ENCODE assay signal across 1 fruit fly cellular context in the genomic region with DNA sequence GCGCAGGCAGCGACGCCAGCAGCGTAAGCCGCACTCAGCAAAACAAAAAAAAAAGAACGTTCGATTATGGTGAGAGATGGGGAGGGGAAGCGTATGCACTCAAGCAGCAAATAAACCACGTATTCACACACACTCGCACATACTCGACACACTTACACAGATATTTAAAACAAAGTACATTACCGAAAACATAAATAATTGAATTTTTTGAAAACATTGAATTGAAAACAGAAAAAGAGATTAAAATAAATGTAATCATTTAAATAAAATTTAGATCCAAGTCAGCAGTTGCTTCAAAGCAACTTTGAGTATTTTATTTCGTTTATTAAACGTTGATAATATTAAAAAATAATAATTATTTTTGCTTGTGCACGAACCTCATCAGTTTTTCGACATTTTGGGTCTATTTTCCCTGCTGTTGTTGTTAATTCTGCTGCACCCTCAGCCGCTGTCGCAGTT.
TF ChIP-seq lines count a peak whose summit lies in the region.

No protein-coding gene starts in this region.

TF ChIP-seq in whole organism, embryonic, 481 proteins besides CTCF, POLR2A, EP300 and RAD21 (continued from another document and continues in another):
- TF ChIP-seq CG2712 (tag; optimal IDR thresholded peaks at IDR 0.05; lab: Kevin White, UChicago) (peak; percentile 80), unc-4 (GFP tag; IDR thresholded peaks at IDR 0.05; lab: Robert Waterston, UW; ENCODE audit: partially characterized antibody) (no peak), prd (optimal IDR thresholded peaks at IDR 0.05; lab: Kevin White, UChicago) (no peak), prd (GFP tag; IDR thresholded peaks at IDR 0.05; lab: Robert Waterston, UW) (no peak; the same call in 2 of the 3 replicates), twi (tag; optimal IDR thresholded peaks at IDR 0.05; lab: Kevin White, UChicago) (peak; percentile 16), CG17568 (GFP tag; optimal IDR thresholded peaks at IDR 0.05; lab: Kevin White, UChicago) (peak; percentile 27), B-H1 (GFP tag; IDR thresholded peaks at IDR 0.05; lab: Robert Waterston, UW) (no peak), CG5245 (GFP tag; optimal IDR thresholded peaks at IDR 0.05; lab: Kevin White, UChicago) (no peak), da (GFP tag; optimal IDR thresholded peaks at IDR 0.05; lab: Kevin White, UChicago) (no peak), Fer1 (GFP tag; optimal IDR thresholded peaks at IDR 0.05; lab: Kevin White, UChicago) (peak; percentile 71), Nf-YA (GFP tag; IDR thresholded peaks at IDR 0.05; lab: Robert Waterston, UW) (no peak), Sry-δ (GFP tag; optimal IDR thresholded peaks at IDR 0.05; lab: Kevin White, UChicago) (no peak), CG13624 (GFP tag; optimal IDR thresholded peaks at IDR 0.05; lab: Kevin White, UChicago) (no peak), bcd (GFP tag; optimal IDR thresholded peaks at IDR 0.05; lab: Kevin White, UChicago) (peak; percentile 53), CG10431 (GFP tag; optimal IDR thresholded peaks at IDR 0.05; lab: Kevin White, UChicago) (no peak), h (optimal IDR thresholded peaks at IDR 0.05; lab: Kevin White, UChicago) (no peak), phol (tag; optimal IDR thresholded peaks at IDR 0.05; lab: Kevin White, UChicago) (peak; percentile 74), Chrac-16 (GFP tag; optimal IDR thresholded peaks at IDR 0.05; lab: Kevin White, UChicago) (peak; percentile 35), sisA (GFP tag; IDR thresholded peaks at IDR 0.05; lab: Robert Waterston, UW) (no peak), TFAM (GFP tag; optimal IDR thresholded peaks at IDR 0.05; lab: Kevin White, UChicago) (no peak), Adf1 (GFP tag; IDR thresholded peaks at IDR 0.05; lab: Robert Waterston, UW) (no peak), CG15011 (GFP tag; optimal IDR thresholded peaks at IDR 0.05; lab: Kevin White, UChicago) (peak; percentile 29), CG6683 (GFP tag; optimal IDR thresholded peaks at IDR 0.05; lab: Kevin White, UChicago) (peak; percentile 53), CG10274 (GFP tag; optimal IDR thresholded peaks at IDR 0.05; lab: Kevin White, UChicago) (no peak), Mad (GFP tag; optimal IDR thresholded peaks at IDR 0.05; lab: Kevin White, UChicago) (no peak), MTF-1 (GFP tag; optimal IDR thresholded peaks at IDR 0.05; lab: Kevin White, UChicago; ENCODE audit: borderline replicate concordance) (no peak), aop (GFP tag; IDR thresholded peaks at IDR 0.05; lab: Robert Waterston, UW) (no peak), lbe (GFP tag; optimal IDR thresholded peaks at IDR 0.05; lab: Kevin White, UChicago) (peak; percentile 61), CG1647 (GFP tag; optimal IDR thresholded peaks at IDR 0.05; lab: Kevin White, UChicago) (no peak), gro (GFP tag; optimal IDR thresholded peaks at IDR 0.05; lab: Kevin White, UChicago) (no peak), z (GFP tag; IDR thresholded peaks at IDR 0.05; lab: Robert Waterston, UW) (0 out of 3 replicates have a peak, but pooled peaks have one; percentile 32), CHES-1-like (GFP tag; optimal IDR thresholded peaks at IDR 0.05; lab: Kevin White, UChicago) (no peak), CG8290 (GFP tag; optimal IDR thresholded peaks at IDR 0.05; lab: Kevin White, UChicago) (no peak), CG8290 (tag; optimal IDR thresholded peaks at IDR 0.05; lab: Kevin White, UChicago) (no peak), onecut (GFP tag; IDR thresholded peaks at IDR 0.05; lab: Robert Waterston, UW) (peak; percentile 10), E2f2 (GFP tag; IDR thresholded peaks at IDR 0.05; lab: Robert Waterston, UW) (no peak; the same call in 1 of the 2 replicates), CG4404 (GFP tag; IDR thresholded peaks at IDR 0.05; lab: Robert Waterston, UW) (no peak), CG11247 (GFP tag; IDR thresholded peaks at IDR 0.05; lab: Robert Waterston, UW) (no peak), CG17802 (tag; optimal IDR thresholded peaks at IDR 0.05; lab: Kevin White, UChicago) (peak; percentile 20), gsb (GFP tag; IDR thresholded peaks at IDR 0.05; lab: Robert Waterston, UW) (no peak), sim (GFP tag; IDR thresholded peaks at IDR 0.05; lab: Robert Waterston, UW) (no peak), gt (GFP tag; IDR thresholded peaks at IDR 0.05; lab: Robert Waterston, UW) (no peak), gem (tag; optimal IDR thresholded peaks at IDR 0.05; lab: Kevin White, UChicago) (peak; percentile 92), HLHmδ (GFP tag; optimal IDR thresholded peaks at IDR 0.05; lab: Kevin White, UChicago) (no peak), klu (GFP tag; IDR thresholded peaks at IDR 0.05; lab: Robert Waterston, UW) (no peak), tna (GFP tag; IDR thresholded peaks at IDR 0.05; lab: Robert Waterston, UW; ENCODE audit: partially characterized antibody) (no peak), gce (GFP tag; IDR thresholded peaks at IDR 0.05; lab: Robert Waterston, UW) (no peak), Dfd (GFP tag; optimal IDR thresholded peaks at IDR 0.05; lab: Kevin White, UChicago) (no peak), croc (GFP tag; conservative IDR thresholded peaks at IDR 0.05; lab: Robert Waterston, UW) (peak; percentile 18; the same call in 1 of the 3 replicates), tio (GFP tag; optimal IDR thresholded peaks at IDR 0.05; lab: Kevin White, UChicago) (peak; percentile 66), lov (optimal IDR thresholded peaks at IDR 0.05; lab: Kevin White, UChicago) (no peak), lov (GFP tag; IDR thresholded peaks at IDR 0.05; lab: Robert Waterston, UW) (no peak), Hsf (GFP tag; optimal IDR thresholded peaks at IDR 0.05; lab: Kevin White, UChicago) (peak; percentile 21), CG9727 (GFP tag; optimal IDR thresholded peaks at IDR 0.05; lab: Kevin White, UChicago) (peak; percentile 29), CG18011 (GFP tag; optimal IDR thresholded peaks at IDR 0.05; lab: Kevin White, UChicago) (peak; percentile 26), CG6813 (GFP tag; optimal IDR thresholded peaks at IDR 0.05; lab: Kevin White, UChicago) (peak; percentile 1), schlank (tag; optimal IDR thresholded peaks at IDR 0.05; lab: Kevin White, UChicago) (no peak), Jarid2 (GFP tag; optimal IDR thresholded peaks at IDR 0.05; lab: Kevin White, UChicago) (peak; percentile 32), Aef1 (GFP tag; IDR thresholded peaks at IDR 0.05; lab: Robert Waterston, UW) (no peak), peb (GFP tag; IDR thresholded peaks at IDR 0.05; lab: Robert Waterston, UW) (no peak), Mes4 (GFP tag; optimal IDR thresholded peaks at IDR 0.05; lab: Kevin White, UChicago) (no peak), CG7271 (tag; optimal IDR thresholded peaks at IDR 0.05; lab: Kevin White, UChicago) (no peak), Oli (tag; optimal IDR thresholded peaks at IDR 0.05; lab: Kevin White, UChicago) (peak; percentile 61), YL-1 (GFP tag; optimal IDR thresholded peaks at IDR 0.05; lab: Kevin White, UChicago) (peak; percentile 33), sc (optimal IDR thresholded peaks at IDR 0.05; lab: Kevin White, UChicago) (no peak), sc (GFP tag; optimal IDR thresholded peaks at IDR 0.05; lab: Kevin White, UChicago) (peak; percentile 19), CoRest (tag; optimal IDR thresholded peaks at IDR 0.05; lab: Kevin White, UChicago) (peak; percentile 70), CG9817 (tag; optimal IDR thresholded peaks at IDR 0.05; lab: Kevin White, UChicago) (peak; percentile 47), CG2202 (tag; optimal IDR thresholded peaks at IDR 0.05; lab: Kevin White, UChicago) (peak; percentile 22), CG6854 (GFP tag; optimal IDR thresholded peaks at IDR 0.05; lab: Kevin White, UChicago) (no peak), en (GFP tag; optimal IDR thresholded peaks at IDR 0.05; lab: Kevin White, UChicago) (no peak), dpn (GFP tag; optimal IDR thresholded peaks at IDR 0.05; lab: Kevin White, UChicago) (peak in 1 of 2 experiments; percentile 20), pnt (GFP tag; optimal IDR thresholded peaks at IDR 0.05; lab: Kevin White, UChicago) (no peak), wek (GFP tag; optimal IDR thresholded peaks at IDR 0.05; lab: Kevin White, UChicago) (no peak), grau (tag; optimal IDR thresholded peaks at IDR 0.05; lab: Kevin White, UChicago) (peak; percentile 73), Six4 (GFP tag; optimal IDR thresholded peaks at IDR 0.05; lab: Kevin White, UChicago) (no peak), CG17385 (GFP tag; optimal IDR thresholded peaks at IDR 0.05; lab: Kevin White, UChicago) (peak; percentile 70), stwl (tag; optimal IDR thresholded peaks at IDR 0.05; lab: Kevin White, UChicago) (no peak), kah (GFP tag; optimal IDR thresholded peaks at IDR 0.05; lab: Kevin White, UChicago) (no peak), Bdp1 (GFP tag; optimal IDR thresholded peaks at IDR 0.05; lab: Kevin White, UChicago) (no peak), CG3726 (GFP tag; IDR thresholded peaks at IDR 0.05; lab: Robert Waterston, UW) (no peak), ems (GFP tag; optimal IDR thresholded peaks at IDR 0.05; lab: Kevin White, UChicago) (no peak), CG3838 (GFP tag; optimal IDR thresholded peaks at IDR 0.05; lab: Kevin White, UChicago) (no peak), Meics (GFP tag; optimal IDR thresholded peaks at IDR 0.05; lab: Kevin White, UChicago) (peak; percentile 64), HHEX (GFP tag; optimal IDR thresholded peaks at IDR 0.05; lab: Kevin White, UChicago) (peak; percentile 44), D19B (GFP tag; optimal IDR thresholded peaks at IDR 0.05; lab: Kevin White, UChicago) (no peak), knrl (GFP tag; IDR thresholded peaks at IDR 0.05; lab: Robert Waterston, UW; ENCODE audit: partially characterized antibody) (no peak), Dbx (GFP tag; IDR thresholded peaks at IDR 0.05; lab: Robert Waterston, UW) (no peak), Neu2 (GFP tag; optimal IDR thresholded peaks at IDR 0.05; lab: Kevin White, UChicago; ENCODE audit: borderline replicate concordance) (no peak), CG17612 (GFP tag; IDR thresholded peaks at IDR 0.05; lab: Robert Waterston, UW) (no peak), CG10321 (GFP tag; IDR thresholded peaks at IDR 0.05; lab: Robert Waterston, UW) (no peak), cg (GFP tag; optimal IDR thresholded peaks at IDR 0.05; lab: Kevin White, UChicago) (peak; percentile 12), Hr39 (optimal IDR thresholded peaks at IDR 0.05; lab: Kevin White, UChicago) (no peak), tll (GFP tag; optimal IDR thresholded peaks at IDR 0.05; lab: Kevin White, UChicago) (no peak), ara (GFP tag; IDR thresholded peaks at IDR 0.05; lab: Robert Waterston, UW) (no peak), CG11085 (GFP tag; IDR thresholded peaks at IDR 0.05; lab: Robert Waterston, UW) (no peak), sens (GFP tag; lab: Kevin White, UChicago) (no peak), sd (tag; optimal IDR thresholded peaks at IDR 0.05; lab: Kevin White, UChicago) (no peak), CG8089 (GFP tag; optimal IDR thresholded peaks at IDR 0.05; lab: Kevin White, UChicago) (no peak), sob (GFP tag; IDR thresholded peaks at IDR 0.05; lab: Robert Waterston, UW) (no peak), Rfx (GFP tag; IDR thresholded peaks at IDR 0.05; lab: Robert Waterston, UW) (no peak), p53 (GFP tag; optimal IDR thresholded peaks at IDR 0.05; lab: Kevin White, UChicago) (no peak), Dip3 (GFP tag; optimal IDR thresholded peaks at IDR 0.05; lab: Kevin White, UChicago) (no peak), Taf1 (GFP tag; IDR thresholded peaks at IDR 0.05; lab: Robert Waterston, UW) (no peak), CG9932 (GFP tag; IDR thresholded peaks at IDR 0.05; lab: Robert Waterston, UW) (no peak), CG14860 (GFP tag; IDR thresholded peaks at IDR 0.05; lab: Robert Waterston, UW; ENCODE audit: partially characterized antibody) (no peak), CG30020 (tag; optimal IDR thresholded peaks at IDR 0.05; lab: Kevin White, UChicago) (no peak), usp (GFP tag; optimal IDR thresholded peaks at IDR 0.05; lab: Kevin White, UChicago) (no peak), salm (tag; optimal IDR thresholded peaks at IDR 0.05; lab: Kevin White, UChicago) (peak; percentile 70), CG14667 (GFP tag; IDR thresholded peaks at IDR 0.05; lab: Robert Waterston, UW) (no peak), oc (tag; optimal IDR thresholded peaks at IDR 0.05; lab: Kevin White, UChicago) (peak; percentile 64), CG14710 (tag; optimal IDR thresholded peaks at IDR 0.05; lab: Kevin White, UChicago) (peak; percentile 4), E2f1 (GFP tag; IDR thresholded peaks at IDR 0.05; lab: Robert Waterston, UW) (no peak), ac (GFP tag; optimal IDR thresholded peaks at IDR 0.05; lab: Kevin White, UChicago) (no peak), dan (GFP tag; IDR thresholded peaks at IDR 0.05; lab: Robert Waterston, UW) (no peak), CG12104 (GFP tag; optimal IDR thresholded peaks at IDR 0.05; lab: Kevin White, UChicago) (peak; percentile 25), tx (GFP tag; optimal IDR thresholded peaks at IDR 0.05; lab: Kevin White, UChicago) (no peak), CG11398 (GFP tag; optimal IDR thresholded peaks at IDR 0.05; lab: Kevin White, UChicago) (no peak), CG32772 (GFP tag; IDR thresholded peaks at IDR 0.05; lab: Robert Waterston, UW) (no peak), wor (GFP tag; IDR thresholded peaks at IDR 0.05; lab: Robert Waterston, UW) (no peak), CG10147 (GFP tag; optimal IDR thresholded peaks at IDR 0.05; lab: Kevin White, UChicago) (peak; percentile 49), sug (tag; optimal IDR thresholded peaks at IDR 0.05; lab: Kevin White, UChicago) (no peak), pfk (GFP tag; optimal IDR thresholded peaks at IDR 0.05; lab: Kevin White, UChicago) (no peak), CG4282 (GFP tag; optimal IDR thresholded peaks at IDR 0.05; lab: Kevin White, UChicago) (no peak), Asciz (GFP tag; optimal IDR thresholded peaks at IDR 0.05; lab: Kevin White, UChicago) (peak; percentile 29), Fer2 (tag; optimal IDR thresholded peaks at IDR 0.05; lab: Kevin White, UChicago) (peak; percentile 20), tgo (GFP tag; IDR thresholded peaks at IDR 0.05; lab: Robert Waterston, UW) (0 out of 3 replicates have a peak, but pooled peaks have one; percentile 74), CG13894 (tag; optimal IDR thresholded peaks at IDR 0.05; lab: Kevin White, UChicago) (no peak), NK7.1 (GFP tag; optimal IDR thresholded peaks at IDR 0.05; lab: Kevin White, UChicago) (no peak), CG9437 (GFP tag; optimal IDR thresholded peaks at IDR 0.05; lab: Kevin White, UChicago) (no peak), zf30C (GFP tag; optimal IDR thresholded peaks at IDR 0.05; lab: Kevin White, UChicago) (peak; percentile 9), CG10959 (GFP tag; IDR thresholded peaks at IDR 0.05; lab: Robert Waterston, UW) (no peak), sr (GFP tag; IDR thresholded peaks at IDR 0.05; lab: Robert Waterston, UW) (no peak)
